Worm (Caenorhabditis elegans) whole organism, L1 larva: Measurements from ENCODE around the gene T14A8.2.

Source experiments
- C04F5.9 ChIP-seq: sonication (generic microtip); optimal IDR thresholded peaks from 2 replicates; lab custom pipeline; 2016; ENCODE audit warnings: missing genetic modification characterization, missing compliant biosample characterization
- C16A3.4 ChIP-seq: fragments of 150-350 bp; optimal IDR thresholded peaks from 2 replicates; lab custom pipeline; 2014; ENCODE audit warnings: missing biosample characterization, missing genetic modification characterization
- C34B4.2 ChIP-seq: sonication (generic microtip); optimal IDR thresholded peaks from 2 replicates; lab custom pipeline; 2017; ENCODE audit warnings: mild to moderate bottlenecking, missing genetic modification characterization, missing compliant biosample characterization
- F16B12.6 ChIP-seq: fragments of 150-350 bp; optimal IDR thresholded peaks from 2 replicates; lab custom pipeline; 2014; ENCODE audit warnings: missing biosample characterization, missing genetic modification characterization
- aha-1 ChIP-seq: fragments of 150-350 bp; optimal IDR thresholded peaks from 2 replicates; lab custom pipeline; 2014; ENCODE audit warnings: missing biosample characterization, missing genetic modification characterization
- alr-1 ChIP-seq: fragments of 200-800 bp; sonication (Bioruptor generic); optimal IDR thresholded peaks from 2 replicates; lab custom pipeline; 2018; ENCODE audit warnings: borderline replicate concordance, mild to moderate bottlenecking, missing genetic modification characterization, missing compliant biosample characterization
- aly-2 ChIP-seq: fragments of 150-350 bp; optimal IDR thresholded peaks from 2 replicates; lab custom pipeline; 2014; ENCODE audit warnings: missing biosample characterization, missing genetic modification characterization
- blmp-1 ChIP-seq: fragments of 150-350 bp; optimal IDR thresholded peaks from 2 replicates; lab custom pipeline; 2014; ENCODE audit warnings: missing biosample characterization, missing genetic modification characterization
- ceh-63 ChIP-seq: fragments of 200-800 bp; sonication (Bioruptor generic); optimal IDR thresholded peaks from 2 replicates; lab custom pipeline; 2018; ENCODE audit warnings: mild to moderate bottlenecking, missing genetic modification characterization, missing compliant biosample characterization
- ceh-8 ChIP-seq: fragments of 200-800 bp; sonication (Bioruptor generic); optimal IDR thresholded peaks from 2 replicates; lab custom pipeline; 2018; ENCODE audit warnings: mild to moderate bottlenecking, missing genetic modification characterization, moderate library complexity, missing compliant biosample characterization
- ceh-82 ChIP-seq, 3 experiments: fragments of 150-350 bp in 1 of 3; sonication (generic microtip) in 2 of 3; optimal IDR thresholded peaks; 2 replicates each; lab custom pipeline; 2014 to 2017; ENCODE audit warnings: missing biosample characterization in 3 of 3, missing genetic modification characterization in 3 of 3
- ceh-90 ChIP-seq: sonication (generic microtip); optimal IDR thresholded peaks from 2 replicates; lab custom pipeline; 2016; ENCODE audit warnings: missing genetic modification characterization, missing compliant biosample characterization
- ces-1 ChIP-seq: fragments of 150-350 bp; optimal IDR thresholded peaks from 2 replicates; lab custom pipeline; 2014; ENCODE audit warnings: missing biosample characterization, missing genetic modification reagents, missing genetic modification characterization
- dpl-1 ChIP-seq, 3 experiments: fragments of 150-350 bp in 2 of 3; sonication (generic microtip) in 1 of 3; optimal IDR thresholded peaks; 2 replicates each; lab custom pipeline; 2014 to 2017; ENCODE audit warnings: missing biosample characterization in 3 of 3, missing genetic modification characterization in 3 of 3, missing genetic modification reagents in 3 of 3
- efl-1 ChIP-seq, 4 experiments: fragments of 150-350 bp; optimal IDR thresholded peaks in 3 of 4; peaks in 1 of 4; 1 replicate in 1 of 4; 2 replicates in 3 of 4; lab custom pipeline; 2014; ENCODE audit warnings: missing biosample characterization in 2 of 4, missing genetic modification characterization in 2 of 4, missing genetic modification reagents in 2 of 4
- efl-3 ChIP-seq: fragments of 200-800 bp; sonication (Bioruptor generic); optimal IDR thresholded peaks from 2 replicates; lab custom pipeline; 2018; ENCODE audit warnings: mild to moderate bottlenecking, missing genetic modification characterization, missing compliant biosample characterization
- elt-2 ChIP-seq: sonication (generic microtip); optimal IDR thresholded peaks from 2 replicates; lab custom pipeline; 2016; ENCODE audit warnings: missing genetic modification characterization, mild to moderate bottlenecking, inconsistent platforms, missing compliant biosample characterization, missing genetic modification reagents
- elt-3 ChIP-seq, 6 experiments: fragments of 150-350 bp in 1 of 6; sonication (generic microtip); optimal IDR thresholded peaks; 2 replicates each; lab custom pipeline; 2017 to 2018; ENCODE audit warnings: missing biosample characterization in 6 of 6, missing genetic modification characterization in 6 of 6, inconsistent platforms in 1 of 6
- fkh-10 ChIP-seq: sonication (generic microtip); optimal IDR thresholded peaks from 2 replicates; lab custom pipeline; 2017; ENCODE audit warnings: missing biosample characterization, missing genetic modification reagents, missing genetic modification characterization
- fos-1 ChIP-seq: fragments of 150-350 bp; optimal IDR thresholded peaks from 2 replicates; lab custom pipeline; 2014; ENCODE audit warnings: missing biosample characterization, missing genetic modification characterization
- grh-1 ChIP-seq: fragments of 200-800 bp; sonication (Bioruptor generic); IDR thresholded peaks from 2 replicates; pipeline ENCODE4 v1.3.6; 2022; ENCODE audit warnings: missing genetic modification reagents, missing genetic modification characterization, missing compliant biosample characterization
- hlh-17 ChIP-seq: fragments of 200-800 bp; sonication (Bioruptor generic); optimal IDR thresholded peaks from 2 replicates; lab custom pipeline; 2018; ENCODE audit warnings: missing genetic modification characterization, mild to moderate bottlenecking, missing compliant biosample characterization, moderate library complexity, borderline replicate concordance
- hpl-2 ChIP-seq: fragments of 150-350 bp; optimal IDR thresholded peaks from 2 replicates; lab custom pipeline; 2014; ENCODE audit warnings: missing biosample characterization, missing genetic modification reagents, missing genetic modification characterization
- irx-1 ChIP-seq: sonication (generic microtip); optimal IDR thresholded peaks from 2 replicates; lab custom pipeline; 2016; ENCODE audit warnings: missing genetic modification characterization, missing compliant biosample characterization
- isw-1 ChIP-seq: fragments of 200-800 bp; sonication (Bioruptor generic); IDR thresholded peaks from 2 replicates; pipeline ENCODE4 v1.3.6; 2022; ENCODE audit warnings: missing genetic modification characterization, missing compliant biosample characterization
- jun-1 ChIP-seq: fragments of 150-350 bp; optimal IDR thresholded peaks from 2 replicates; lab custom pipeline; 2014; ENCODE audit warnings: missing biosample characterization, missing genetic modification reagents, missing genetic modification characterization
- lin-13 ChIP-seq: fragments of 150-350 bp; optimal IDR thresholded peaks from 2 replicates; lab custom pipeline; 2014; ENCODE audit warnings: missing biosample characterization, missing genetic modification reagents, missing genetic modification characterization
- lir-3 ChIP-seq: sonication (generic microtip); optimal IDR thresholded peaks from 2 replicates; lab custom pipeline; 2016; ENCODE audit warnings: mild to moderate bottlenecking, missing genetic modification characterization, moderate library complexity, missing compliant biosample characterization; ENCODE audit not compliant: poor library complexity
- lsy-2 ChIP-seq, 2 experiments: fragments of 150-350 bp; optimal IDR thresholded peaks; 2 replicates each; lab custom pipeline; 2014; ENCODE audit warnings: missing biosample characterization in 2 of 2, missing genetic modification characterization in 2 of 2
- mdl-1 ChIP-seq, 2 experiments: fragments of 150-350 bp; optimal IDR thresholded peaks; 2 replicates each; lab custom pipeline; 2014 to 2017; ENCODE audit warnings: missing biosample characterization in 2 of 2, missing genetic modification characterization in 2 of 2, inconsistent platforms in 1 of 2
- mef-2 ChIP-seq: fragments of 150-350 bp; optimal IDR thresholded peaks from 2 replicates; lab custom pipeline; 2014; ENCODE audit warnings: missing biosample characterization, missing genetic modification characterization
- nhr-11 ChIP-seq: fragments of 150-350 bp; optimal IDR thresholded peaks from 2 replicates; lab custom pipeline; 2014; ENCODE audit warnings: missing biosample characterization, missing genetic modification characterization
- nhr-237 ChIP-seq: fragments of 150-350 bp; optimal IDR thresholded peaks from 2 replicates; lab custom pipeline; 2014; ENCODE audit warnings: missing biosample characterization, missing genetic modification characterization
- nhr-47 ChIP-seq: sonication (generic microtip); optimal IDR thresholded peaks from 2 replicates; lab custom pipeline; 2016; ENCODE audit warnings: mild to moderate bottlenecking, missing genetic modification characterization, moderate library complexity, missing compliant biosample characterization
- nhr-77 ChIP-seq: fragments of 150-350 bp; optimal IDR thresholded peaks from 2 replicates; lab custom pipeline; 2014; ENCODE audit warnings: missing biosample characterization, missing genetic modification characterization
- nhr-85 ChIP-seq: sonication (generic microtip); peaks from one replicate; lab custom pipeline; 2016; ENCODE audit warnings: missing genetic modification characterization, inconsistent platforms, missing compliant biosample characterization
- nhr-90 ChIP-seq: sonication (generic microtip); optimal IDR thresholded peaks from 2 replicates; lab custom pipeline; 2016; ENCODE audit warnings: mild to moderate bottlenecking, missing genetic modification characterization, missing compliant biosample characterization; ENCODE audit not compliant: poor library complexity
- pax-3 ChIP-seq: fragments of 200-800 bp; sonication (Bioruptor generic); optimal IDR thresholded peaks from 2 replicates; lab custom pipeline; 2018; ENCODE audit warnings: mild to moderate bottlenecking, missing genetic modification characterization, moderate library complexity, missing compliant biosample characterization
- skn-1 ChIP-seq: fragments of 150-350 bp; optimal IDR thresholded peaks from 2 replicates; lab custom pipeline; 2014; ENCODE audit warnings: missing biosample characterization, missing genetic modification characterization
- snpc-4 ChIP-seq: fragments of 150-350 bp; optimal IDR thresholded peaks from 2 replicates; lab custom pipeline; 2014; ENCODE audit warnings: missing biosample characterization, missing genetic modification characterization
- snu-23 ChIP-seq: sonication (generic microtip); optimal IDR thresholded peaks from 2 replicates; lab custom pipeline; 2016; ENCODE audit warnings: missing genetic modification characterization, missing compliant biosample characterization
- sup-37 ChIP-seq: fragments of 200-800 bp; sonication (Bioruptor generic); optimal IDR thresholded peaks from 2 replicates; lab custom pipeline; 2018; ENCODE audit warnings: mild to moderate bottlenecking, missing genetic modification characterization, missing compliant biosample characterization
- swsn-7 ChIP-seq: sonication (generic microtip); optimal IDR thresholded peaks from 2 replicates; lab custom pipeline; 2016; ENCODE audit warnings: missing genetic modification characterization, missing compliant biosample characterization
- tbx-2 ChIP-seq: sonication (generic microtip); optimal IDR thresholded peaks from 2 replicates; lab custom pipeline; 2016; ENCODE audit warnings: missing genetic modification characterization, missing compliant biosample characterization
- unc-62 ChIP-seq: fragments of 150-350 bp; optimal IDR thresholded peaks from 2 replicates; lab custom pipeline; 2014; ENCODE audit warnings: missing biosample characterization, missing genetic modification reagents, missing genetic modification characterization
- unc-86 ChIP-seq: sonication (generic microtip); optimal IDR thresholded peaks from 2 replicates; lab custom pipeline; 2016; ENCODE audit warnings: missing genetic modification characterization, missing compliant biosample characterization
- unc-98 ChIP-seq: fragments of 200-800 bp; sonication (Bioruptor generic); IDR thresholded peaks from 2 replicates; pipeline ENCODE4 v1.3.6; 2022; ENCODE audit warnings: missing genetic modification characterization, missing compliant biosample characterization
- xbp-1 ChIP-seq: sonication (generic microtip); optimal IDR thresholded peaks from 2 replicates; lab custom pipeline; 2016; ENCODE audit warnings: missing genetic modification characterization, missing compliant biosample characterization
- ztf-11 ChIP-seq, 2 experiments: sonication (generic microtip); optimal IDR thresholded peaks; 2 replicates each; lab custom pipeline; 2016 to 2017; ENCODE audit warnings: missing genetic modification characterization in 2 of 2, missing biosample characterization in 1 of 2, missing compliant biosample characterization in 1 of 2

T14A8.2 gene

DNA sequence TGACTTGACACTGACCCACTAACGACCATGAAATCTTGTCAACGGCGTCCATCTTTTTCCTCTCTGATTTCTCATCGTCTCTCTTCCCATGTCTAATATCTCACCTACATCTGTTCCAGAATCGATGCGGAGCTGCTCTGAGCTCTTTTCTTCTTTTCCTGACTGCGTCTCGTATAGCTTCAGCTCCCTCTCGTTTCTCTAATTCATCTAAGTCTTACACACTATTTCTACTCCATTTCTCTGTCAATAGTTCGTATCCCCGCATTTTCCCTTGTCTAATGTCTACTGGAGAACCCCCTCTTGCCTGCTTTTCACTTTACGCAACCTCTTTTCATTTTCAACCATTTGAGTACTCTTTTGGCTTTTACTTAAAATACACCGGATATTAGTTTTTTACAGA lies 4.6 kb downstream of the T14A8.2 start, which contains the start of gene ric-3 (continued):
- no peak for TF ChIP-seq aha-1 (tag; lab: Kevin White, UChicago)
- peak; percentile 78 for TF ChIP-seq snu-23 (GFP tag; lab: Kevin White, UChicago)
- peak; percentile 45 to 63 (median 50) for TF ChIP-seq ceh-82 (tag; optimal IDR thresholded peaks at IDR 0.05; lab: Kevin White, UChicago)
- peak; percentile 7 to 41 (median 31) for TF ChIP-seq dpl-1 (GFP tag; optimal IDR thresholded peaks at IDR 0.05; lab: Kevin White, UChicago)
- peak; percentile 16 for TF ChIP-seq ceh-90 (tag; lab: Kevin White, UChicago)
- no peak for TF ChIP-seq nhr-11
- no peak for TF ChIP-seq mdl-1 (tag; optimal IDR thresholded peaks at IDR 0.05; lab: Kevin White, UChicago)
- TF ChIP-seq isw-1 (GFP tag; lab: Robert Waterston, UW), result peak; percentile 56; the same call in 1 of the 2 replicates
- peak; percentile 54 for TF ChIP-seq jun-1
- no peak for TF ChIP-seq hpl-2 (GFP tag; lab: Kevin White, UChicago)
- TF ChIP-seq aly-2 (tag; lab: Kevin White, UChicago), result peak; percentile 57
- peak; percentile 5 for TF ChIP-seq C16A3.4
- no peak for TF ChIP-seq ceh-8 (GFP tag; lab: Kevin White, UChicago)
- TF ChIP-seq fkh-10 (GFP tag; lab: Kevin White, UChicago), result peak; percentile 47
- TF ChIP-seq nhr-237, result no peak
- peak; percentile 48 for TF ChIP-seq irx-1 (tag; lab: Kevin White, UChicago)
- no peak for TF ChIP-seq unc-62 (GFP tag; lab: Kevin White, UChicago)
- TF ChIP-seq hlh-17 (GFP tag; lab: Kevin White, UChicago), result no peak
- TF ChIP-seq ceh-63 (GFP tag; lab: Kevin White, UChicago), result no peak
- TF ChIP-seq F16B12.6 (tag; lab: Kevin White, UChicago), result no peak
- peak; percentile 19 for TF ChIP-seq skn-1 (tag; lab: Kevin White, UChicago)
- no peak for TF ChIP-seq ces-1 (GFP tag; lab: Kevin White, UChicago)
- TF ChIP-seq mef-2 (tag; lab: Kevin White, UChicago), result peak; percentile 22
- peak; percentile 52 for TF ChIP-seq fos-1 (tag; lab: Kevin White, UChicago)
- TF ChIP-seq sup-37 (GFP tag; lab: Kevin White, UChicago), result no peak
- TF ChIP-seq xbp-1 (tag; lab: Kevin White, UChicago), result peak; percentile 43
- TF ChIP-seq snpc-4 (tag; lab: Kevin White, UChicago), result peak; percentile 23
- TF ChIP-seq pax-3 (tag; lab: Kevin White, UChicago), result peak; percentile 42
- TF ChIP-seq alr-1, result no peak
- peak; percentile 49 for TF ChIP-seq nhr-85 (tag; lab: Kevin White, UChicago)
- TF ChIP-seq tbx-2, result peak; percentile 72
- TF ChIP-seq unc-86, result peak; percentile 76
- no peak for TF ChIP-seq nhr-90
- no peak for TF ChIP-seq elt-2 (tag; lab: Kevin White, UChicago)
- TF ChIP-seq unc-98 (GFP tag; lab: Robert Waterston, UW), result no peak
- TF ChIP-seq lsy-2 (tag; optimal IDR thresholded peaks at IDR 0.05; lab: Kevin White, UChicago), result peak; percentile 57 to 76

- TF ChIP-seq blmp-1 (tag; lab: Kevin White, UChicago) (peak; percentile 28), ceh-63 (GFP tag; lab: Kevin White, UChicago) (no peak), isw-1 (GFP tag; lab: Robert Waterston, UW) (peak; percentile 5; the same call in 1 of the 2 replicates), tbx-2 (peak; percentile 51), nhr-90 (peak; percentile 79), nhr-77 (tag; lab: Kevin White, UChicago) (no peak), C04F5.9 (tag; lab: Kevin White, UChicago) (peak; percentile 40), pax-3 (tag; lab: Kevin White, UChicago) (peak; percentile 53), grh-1 (GFP tag; lab: Robert Waterston, UW) (peak; percentile 73), lir-3 (tag; lab: Kevin White, UChicago) (peak; percentile 73), ceh-90 (tag; lab: Kevin White, UChicago) (peak; percentile 82), efl-3 (no peak), nhr-47 (peak; percentile 68), lsy-2 (tag; optimal IDR thresholded peaks at IDR 0.05; lab: Kevin White, UChicago) (peak; percentile 10 to 53), lin-13 (GFP tag; lab: Kevin White, UChicago) (no peak), C34B4.2 (tag; lab: Kevin White, UChicago) (no peak), ztf-11 (tag; optimal IDR thresholded peaks at IDR 0.05; lab: Kevin White, UChicago) (peak in 1 of 2 experiments; percentile 71), swsn-7 (tag; lab: Kevin White, UChicago) (peak; percentile 53), elt-3 (tag; optimal IDR thresholded peaks at IDR 0.05; lab: Kevin White, UChicago) (peak in 1 of 6 experiments; percentile 2), efl-1 (optimal IDR thresholded peaks at IDR 0.05; lab: Kevin White, UChicago) (peak; percentile 53 to 89), efl-1 (GFP tag; optimal IDR thresholded peaks at IDR 0.05 in 1 of 2; lab: Kevin White, UChicago) (peak; percentile 87 to 99), elt-2 (tag; lab: Kevin White, UChicago) (peak; percentile 22), dpl-1 (GFP tag; optimal IDR thresholded peaks at IDR 0.05; lab: Kevin White, UChicago) (peak; percentile 76 to 88 (median 86))
These were observed 5.9 kb downstream of the T14A8.2 start for ce11 chrIV:7816402-7817102.
